Worm (Caenorhabditis elegans) whole organism, L2 larva: ENCODE data around the gene cutl-22.

Experiments used
- F13H6.1 ChIP-seq: sonication (generic microtip); optimal IDR thresholded peaks from 2 replicates; lab custom pipeline; 2016; ENCODE audit warnings: missing genetic modification characterization, missing compliant biosample characterization
- R02D3.7 ChIP-seq: fragments of 150-350 bp; optimal IDR thresholded peaks from 2 replicates; lab custom pipeline; 2014; ENCODE audit warnings: missing biosample characterization, missing genetic modification characterization
- Y55F3AM.14 ChIP-seq: fragments of 200-800 bp; sonication (Bioruptor generic); optimal IDR thresholded peaks from 2 replicates; lab custom pipeline; 2018; ENCODE audit warnings: mild to moderate bottlenecking, missing genetic modification characterization, missing compliant biosample characterization
- alr-1 ChIP-seq: fragments of 150-350 bp; optimal IDR thresholded peaks from 2 replicates; lab custom pipeline; 2014; ENCODE audit warnings: missing biosample characterization, missing genetic modification characterization
- aly-2 ChIP-seq: fragments of 150-350 bp; optimal IDR thresholded peaks from 2 replicates; lab custom pipeline; 2014; ENCODE audit warnings: missing biosample characterization, missing genetic modification characterization
- ama-1 ChIP-seq: fragments of 150-350 bp; optimal IDR thresholded peaks from 2 replicates; lab custom pipeline; 2018; ENCODE audit warnings: inconsistent platforms
- blmp-1 ChIP-seq: sonication (generic microtip); optimal IDR thresholded peaks from 2 replicates; lab custom pipeline; 2017; ENCODE audit warnings: missing genetic modification characterization, mild to moderate bottlenecking, missing compliant biosample characterization, antibody characterized with exemption, moderate library complexity; ENCODE audit not compliant: insufficient read depth
- ceh-16 ChIP-seq: fragments of 150-350 bp; optimal IDR thresholded peaks from 2 replicates; lab custom pipeline; 2014; ENCODE audit warnings: missing biosample characterization, missing genetic modification characterization
- ceh-82 ChIP-seq: fragments of 150-350 bp; optimal IDR thresholded peaks from 2 replicates; lab custom pipeline; 2014; ENCODE audit warnings: missing biosample characterization, missing genetic modification characterization
- crh-2 ChIP-seq: sonication (generic microtip); optimal IDR thresholded peaks from 2 replicates; lab custom pipeline; 2017; ENCODE audit warnings: missing biosample characterization, missing genetic modification characterization
- egl-27 ChIP-seq: sonication (generic microtip); optimal IDR thresholded peaks from 3 replicates; lab custom pipeline; 2017; ENCODE audit warnings: missing biosample characterization, missing genetic modification reagents, missing genetic modification characterization
- elt-3 ChIP-seq: sonication (generic microtip); optimal IDR thresholded peaks from 2 replicates; lab custom pipeline; 2017; ENCODE audit warnings: missing biosample characterization, missing genetic modification characterization
- fos-1 ChIP-seq: fragments of 150-350 bp; optimal IDR thresholded peaks from 2 replicates; lab custom pipeline; 2014; ENCODE audit warnings: missing biosample characterization, missing genetic modification characterization
- gmeb-1 ChIP-seq: fragments of 150-350 bp; optimal IDR thresholded peaks from 2 replicates; lab custom pipeline; 2014; ENCODE audit warnings: missing biosample characterization, missing genetic modification characterization
- lin-11 ChIP-seq: fragments of 150-350 bp; sonication (generic microtip); optimal IDR thresholded peaks from 2 replicates; lab custom pipeline; 2014; ENCODE audit warnings: missing biosample characterization, missing genetic modification characterization, inconsistent platforms, mixed read lengths
- lin-13 ChIP-seq: fragments of 150-350 bp; optimal IDR thresholded peaks from 2 replicates; lab custom pipeline; 2014; ENCODE audit warnings: missing biosample characterization, missing genetic modification reagents, missing genetic modification characterization
- lin-39 ChIP-seq: fragments of 150-350 bp; optimal IDR thresholded peaks from 2 replicates; lab custom pipeline; 2014; ENCODE audit warnings: missing biosample characterization, missing genetic modification reagents, missing genetic modification characterization
- lsy-2 ChIP-seq, 2 experiments: fragments of 150-350 bp in 1 of 2; sonication (generic microtip) in 1 of 2; optimal IDR thresholded peaks; 2 replicates each; lab custom pipeline; 2014 to 2017; ENCODE audit warnings: missing biosample characterization in 2 of 2, missing genetic modification characterization in 2 of 2
- mab-5 ChIP-seq: fragments of 150-350 bp; optimal IDR thresholded peaks from 2 replicates; lab custom pipeline; 2014; ENCODE audit warnings: missing biosample characterization, missing genetic modification characterization
- mbf-1 ChIP-seq: sonication (generic microtip); optimal IDR thresholded peaks from 2 replicates; lab custom pipeline; 2017; ENCODE audit warnings: missing biosample characterization, missing genetic modification characterization
- mdl-1 ChIP-seq, 2 experiments: fragments of 150-350 bp in 1 of 2; sonication (generic microtip) in 1 of 2; optimal IDR thresholded peaks; 2 replicates each; lab custom pipeline; 2017; ENCODE audit warnings: missing biosample characterization in 2 of 2, missing genetic modification characterization in 2 of 2
- nhr-10 ChIP-seq: sonication (generic microtip); optimal IDR thresholded peaks from 2 replicates; lab custom pipeline; 2017; ENCODE audit warnings: missing biosample characterization, missing genetic modification characterization
- nhr-11 ChIP-seq: fragments of 150-350 bp; optimal IDR thresholded peaks from 2 replicates; lab custom pipeline; 2014; ENCODE audit warnings: missing biosample characterization, missing genetic modification characterization
- nhr-21 ChIP-seq: fragments of 150-350 bp; optimal IDR thresholded peaks from 2 replicates; lab custom pipeline; 2014; ENCODE audit warnings: missing biosample characterization, missing genetic modification characterization
- nhr-23 ChIP-seq: fragments of 150-350 bp; optimal IDR thresholded peaks from 2 replicates; lab custom pipeline; 2014; ENCODE audit warnings: missing biosample characterization, missing genetic modification reagents, missing genetic modification characterization
- nhr-25 ChIP-seq: fragments of 150-350 bp; sonication (generic microtip); optimal IDR thresholded peaks from 3 replicates; lab custom pipeline; 2014; ENCODE audit warnings: missing biosample characterization, missing genetic modification characterization
- nhr-6 ChIP-seq: fragments of 150-350 bp; optimal IDR thresholded peaks from 2 replicates; lab custom pipeline; 2014; ENCODE audit warnings: missing biosample characterization, missing genetic modification characterization
- peb-1 ChIP-seq: fragments of 150-350 bp; optimal IDR thresholded peaks from 2 replicates; lab custom pipeline; 2014; ENCODE audit warnings: missing biosample characterization, missing genetic modification characterization
- skn-1 ChIP-seq: sonication (generic microtip); optimal IDR thresholded peaks from 2 replicates; lab custom pipeline; 2017; ENCODE audit warnings: missing biosample characterization, missing genetic modification characterization
- sma-3 ChIP-seq: sonication (generic microtip); optimal IDR thresholded peaks from 2 replicates; lab custom pipeline; 2016; ENCODE audit warnings: missing genetic modification reagents, missing genetic modification characterization, missing compliant biosample characterization
- snpc-4 ChIP-seq: fragments of 150-350 bp; optimal IDR thresholded peaks from 2 replicates; lab custom pipeline; 2014; ENCODE audit warnings: missing biosample characterization, missing genetic modification characterization
- unc-39 ChIP-seq: fragments of 150-350 bp; optimal IDR thresholded peaks from 2 replicates; lab custom pipeline; 2014; ENCODE audit warnings: missing biosample characterization, missing genetic modification characterization
- unc-62 ChIP-seq: fragments of 150-350 bp; optimal IDR thresholded peaks from 2 replicates; lab custom pipeline; 2014; ENCODE audit warnings: missing biosample characterization, missing genetic modification reagents, missing genetic modification characterization
- zag-1 ChIP-seq: fragments of 150-350 bp; optimal IDR thresholded peaks from 2 replicates; lab custom pipeline; 2014; ENCODE audit warnings: missing biosample characterization, missing genetic modification characterization
- ztf-1 ChIP-seq: fragments of 200-800 bp; sonication (Bioruptor generic); conservative IDR thresholded peaks from 2 replicates; pipeline ENCODE4 v1.3.6; 2022; ENCODE audit warnings: missing genetic modification characterization, missing compliant biosample characterization
- ztf-11 ChIP-seq: sonication (generic microtip); optimal IDR thresholded peaks from 2 replicates; lab custom pipeline; 2017; ENCODE audit warnings: missing biosample characterization, missing genetic modification characterization
- ztf-4 ChIP-seq: fragments of 150-350 bp; optimal IDR thresholded peaks from 2 replicates; lab custom pipeline; 2014; ENCODE audit warnings: missing biosample characterization, missing genetic modification characterization

cutl-22 gene

DNA sequence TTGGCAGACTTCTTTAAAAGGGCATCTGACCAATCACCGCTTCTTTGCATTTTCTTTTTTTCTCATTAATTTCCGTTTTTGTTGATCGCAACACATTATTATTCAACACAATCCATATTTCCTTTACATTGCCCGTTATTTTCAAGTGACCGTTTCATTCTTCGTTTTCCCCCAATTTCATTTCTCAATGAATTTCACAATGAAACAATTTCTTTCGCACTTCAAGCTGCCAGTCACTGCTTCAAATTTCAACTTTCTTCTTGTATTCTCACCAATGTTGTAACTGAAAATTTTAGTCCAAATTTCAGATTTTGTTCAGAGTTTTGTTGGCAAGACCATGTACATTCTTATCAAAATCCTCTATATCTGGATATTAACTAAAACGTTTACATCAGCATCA lies at the start of gene cutl-22:
TSS of gene cutl-22 (plus strand) at position 301 of the 400 bp plus-strand sequence.
- no peak for TF ChIP-seq sma-3
- TF ChIP-seq snpc-4, result no peak
- TF ChIP-seq gmeb-1, result no peak
- no peak for TF ChIP-seq nhr-25 (tag; lab: Kevin White, UChicago)
- TF ChIP-seq mdl-1 (tag; optimal IDR thresholded peaks at IDR 0.05; lab: Kevin White, UChicago), result no peak
- no peak for TF ChIP-seq lin-13 (GFP tag; lab: Kevin White, UChicago)
- no peak for TF ChIP-seq mab-5 (tag; lab: Kevin White, UChicago)
- TF ChIP-seq nhr-21 (tag; lab: Kevin White, UChicago), result no peak
- no peak for TF ChIP-seq fos-1 (tag; lab: Kevin White, UChicago)
- no peak for TF ChIP-seq ztf-11 (tag; lab: Kevin White, UChicago)
- no peak for TF ChIP-seq skn-1 (tag; lab: Kevin White, UChicago)

DNA sequence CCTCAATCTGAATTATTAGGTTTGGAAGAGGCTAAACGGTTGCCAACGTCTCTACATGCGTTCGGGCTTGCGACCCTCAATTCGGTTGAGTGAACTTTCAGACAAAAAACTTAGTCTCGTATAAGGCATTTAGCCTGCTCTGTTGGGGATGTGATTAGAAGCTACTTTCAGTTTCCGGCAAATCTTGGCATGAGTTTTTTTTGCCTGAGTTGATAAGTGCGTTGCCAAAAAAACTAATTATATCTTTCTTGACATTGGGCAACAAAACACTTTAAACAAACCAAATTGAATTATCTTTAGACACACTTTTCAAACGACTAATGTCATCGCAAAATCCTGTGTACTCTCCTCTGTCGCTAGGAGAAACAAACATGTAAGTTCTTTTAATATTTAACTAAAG lies 49.2 kb upstream of the cutl-22 start, which contains the start of gene Y50D4B.4:
TSS of gene Y50D4B.4 (plus strand) at position 301 of the 400 bp plus-strand sequence.
- TF ChIP-seq lin-39 (tag; lab: Kevin White, UChicago) (no peak), crh-2 (tag; lab: Kevin White, UChicago) (no peak), gmeb-1 (no peak), ztf-1 (no peak), skn-1 (tag; lab: Kevin White, UChicago) (no peak), nhr-11 (tag; lab: Kevin White, UChicago) (no peak), R02D3.7 (tag; lab: Kevin White, UChicago) (no peak), elt-3 (no peak), unc-62 (GFP tag; lab: Kevin White, UChicago) (no peak), lsy-2 (tag; optimal IDR thresholded peaks at IDR 0.05; lab: Kevin White, UChicago) (no peak), peb-1 (tag; lab: Kevin White, UChicago) (no peak), sma-3 (no peak), mbf-1 (no peak), Y55F3AM.14 (GFP tag; lab: Kevin White, UChicago) (no peak)

DNA sequence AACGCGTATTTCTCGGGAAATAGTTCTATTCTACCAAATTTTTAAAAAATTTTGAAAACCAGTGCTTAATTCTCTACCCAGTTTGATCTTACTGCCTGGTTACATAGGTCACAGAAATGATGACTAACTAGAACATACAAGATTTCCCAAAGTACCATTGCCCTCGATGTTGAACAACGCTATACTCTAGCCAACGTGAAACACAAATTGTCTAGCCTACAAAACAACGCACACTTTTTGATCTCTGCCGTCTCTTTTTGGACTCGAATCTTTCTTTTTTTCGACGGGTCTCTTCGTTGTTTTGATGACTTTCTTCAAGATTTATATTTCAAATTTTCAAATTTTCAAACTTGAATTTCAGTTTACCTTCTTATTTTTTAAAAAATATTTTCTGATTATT lies 41.3 kb upstream of the cutl-22 start, which contains the start of gene Y50D4B.2:
TSS of gene Y50D4B.2 (plus strand) at position 301 of the 400 bp plus-strand sequence.
- TF ChIP-seq ztf-4 (tag; lab: Kevin White, UChicago) (no peak), unc-39 (tag; lab: Kevin White, UChicago) (no peak), ama-1 (lab: Kevin White, UChicago) (no peak), snpc-4 (no peak), gmeb-1 (no peak), lin-11 (tag; lab: Kevin White, UChicago) (no peak), nhr-25 (tag; lab: Kevin White, UChicago) (no peak), sma-3 (no peak), F13H6.1 (tag; lab: Kevin White, UChicago) (no peak), mdl-1 (tag; optimal IDR thresholded peaks at IDR 0.05; lab: Kevin White, UChicago) (no peak), ceh-16 (tag; lab: Kevin White, UChicago) (no peak), egl-27 (tag; lab: Kevin White, UChicago) (no peak), nhr-23 (no peak), fos-1 (tag; lab: Kevin White, UChicago) (no peak), aly-2 (no peak), alr-1 (no peak), zag-1 (tag; lab: Kevin White, UChicago) (no peak), nhr-10 (tag; lab: Kevin White, UChicago) (no peak), mab-5 (tag; lab: Kevin White, UChicago) (no peak)
- TF ChIP-seq, all 48 proteins: peak for 0

DNA sequence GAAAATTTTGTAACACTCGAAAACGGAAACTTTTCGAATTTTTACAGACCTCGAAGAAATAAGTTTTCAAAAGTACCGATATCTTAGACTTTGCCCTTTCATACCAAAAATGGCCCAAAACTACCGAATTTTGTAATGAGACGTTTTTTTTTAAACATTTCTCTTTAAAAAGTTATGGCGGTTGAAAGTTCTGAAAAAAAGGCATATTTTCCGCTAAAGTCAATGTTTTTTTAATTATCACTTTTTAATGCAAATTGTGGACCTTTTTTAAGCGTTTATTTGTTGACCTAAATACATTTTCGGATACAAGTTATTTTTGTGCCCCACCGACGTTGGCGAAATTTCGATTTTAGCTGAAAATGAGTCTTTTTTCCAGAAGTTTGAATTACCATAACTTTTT lies 39.0 kb upstream of the cutl-22 start:
- TF ChIP-seq ama-1 (lab: Kevin White, UChicago) (no peak), zag-1 (tag; lab: Kevin White, UChicago) (no peak), blmp-1 (tag; lab: Kevin White, UChicago) (no peak), nhr-6 (no peak), snpc-4 (no peak), lsy-2 (tag; optimal IDR thresholded peaks at IDR 0.05; lab: Kevin White, UChicago) (no peak), mbf-1 (no peak), nhr-21 (tag; lab: Kevin White, UChicago) (no peak), R02D3.7 (tag; lab: Kevin White, UChicago) (no peak), ceh-82 (tag; lab: Kevin White, UChicago) (no peak), lin-39 (tag; lab: Kevin White, UChicago) (no peak), unc-39 (tag; lab: Kevin White, UChicago) (no peak), ztf-11 (tag; lab: Kevin White, UChicago) (no peak)
